Worm (Caenorhabditis elegans) whole organism, L1 larva: Measurements from ENCODE around the gene str-160.
"Not testable (repeated sequence)": the region's sequence is repeated elsewhere in the genome, so short reads cannot be mapped to it uniquely, and the experiment has no call there.

ENCODE experiments used
- alr-1 ChIP-seq: fragments of 200-800 bp; sonication (Bioruptor generic); optimal IDR thresholded peaks from 2 replicates; lab custom pipeline; 2018; ENCODE audit warnings: borderline replicate concordance, mild to moderate bottlenecking, missing genetic modification characterization, missing compliant biosample characterization
- aly-2 ChIP-seq: fragments of 150-350 bp; optimal IDR thresholded peaks from 2 replicates; lab custom pipeline; 2014; ENCODE audit warnings: missing biosample characterization, missing genetic modification characterization
- ceh-63 ChIP-seq: fragments of 200-800 bp; sonication (Bioruptor generic); optimal IDR thresholded peaks from 2 replicates; lab custom pipeline; 2018; ENCODE audit warnings: mild to moderate bottlenecking, missing genetic modification characterization, missing compliant biosample characterization
- efl-1 ChIP-seq, 4 experiments: fragments of 150-350 bp; optimal IDR thresholded peaks in 3 of 4; peaks in 1 of 4; 1 replicate in 1 of 4; 2 replicates in 3 of 4; lab custom pipeline; 2014; ENCODE audit warnings: missing biosample characterization in 2 of 4, missing genetic modification characterization in 2 of 4, missing genetic modification reagents in 2 of 4
- efl-3 ChIP-seq: fragments of 200-800 bp; sonication (Bioruptor generic); optimal IDR thresholded peaks from 2 replicates; lab custom pipeline; 2018; ENCODE audit warnings: mild to moderate bottlenecking, missing genetic modification characterization, missing compliant biosample characterization
- egl-27 ChIP-seq, 2 experiments: fragments of 150-350 bp in 1 of 2; sonication (generic microtip); optimal IDR thresholded peaks; 3 replicates each; lab custom pipeline; 2017 to 2018; ENCODE audit warnings: missing biosample characterization in 2 of 2, missing genetic modification characterization in 2 of 2, missing genetic modification reagents in 2 of 2
- elt-3 ChIP-seq, 6 experiments: fragments of 150-350 bp in 1 of 6; sonication (generic microtip); optimal IDR thresholded peaks; 2 replicates each; lab custom pipeline; 2017 to 2018; ENCODE audit warnings: missing biosample characterization in 6 of 6, missing genetic modification characterization in 6 of 6, inconsistent platforms in 1 of 6
- fkh-4 ChIP-seq: sonication (generic microtip); optimal IDR thresholded peaks from 2 replicates; lab custom pipeline; 2016; ENCODE audit warnings: missing compliant biosample characterization, missing genetic modification characterization, borderline replicate concordance
- fkh-8 ChIP-seq: sonication (generic microtip); optimal IDR thresholded peaks from 2 replicates; lab custom pipeline; 2016; ENCODE audit warnings: mild to moderate bottlenecking, missing genetic modification characterization, missing compliant biosample characterization
- grh-1 ChIP-seq: fragments of 200-800 bp; sonication (Bioruptor generic); IDR thresholded peaks from 2 replicates; pipeline ENCODE4 v1.3.6; 2022; ENCODE audit warnings: missing genetic modification reagents, missing genetic modification characterization, missing compliant biosample characterization
- hlh-17 ChIP-seq: fragments of 200-800 bp; sonication (Bioruptor generic); optimal IDR thresholded peaks from 2 replicates; lab custom pipeline; 2018; ENCODE audit warnings: missing genetic modification characterization, mild to moderate bottlenecking, missing compliant biosample characterization, moderate library complexity, borderline replicate concordance
- irx-1 ChIP-seq: sonication (generic microtip); optimal IDR thresholded peaks from 2 replicates; lab custom pipeline; 2016; ENCODE audit warnings: missing genetic modification characterization, missing compliant biosample characterization
- lin-13 ChIP-seq: fragments of 150-350 bp; optimal IDR thresholded peaks from 2 replicates; lab custom pipeline; 2014; ENCODE audit warnings: missing biosample characterization, missing genetic modification reagents, missing genetic modification characterization
- lin-39 ChIP-seq: fragments of 150-350 bp; optimal IDR thresholded peaks from 2 replicates; lab custom pipeline; 2014; ENCODE audit warnings: missing biosample characterization, missing genetic modification reagents, missing genetic modification characterization
- lsy-2 ChIP-seq, 2 experiments: fragments of 150-350 bp; optimal IDR thresholded peaks; 2 replicates each; lab custom pipeline; 2014; ENCODE audit warnings: missing biosample characterization in 2 of 2, missing genetic modification characterization in 2 of 2
- mab-9 ChIP-seq: fragments of 200-800 bp; sonication (Bioruptor generic); IDR thresholded peaks from 2 replicates; pipeline ENCODE4 v1.3.6; 2022; ENCODE audit warnings: missing genetic modification reagents, missing genetic modification characterization, missing compliant biosample characterization
- mef-2 ChIP-seq: fragments of 150-350 bp; optimal IDR thresholded peaks from 2 replicates; lab custom pipeline; 2014; ENCODE audit warnings: missing biosample characterization, missing genetic modification characterization
- mep-1 ChIP-seq: fragments of 150-350 bp; optimal IDR thresholded peaks from 2 replicates; lab custom pipeline; 2014; ENCODE audit warnings: missing biosample characterization, missing genetic modification characterization
- nhr-237 ChIP-seq: fragments of 150-350 bp; optimal IDR thresholded peaks from 2 replicates; lab custom pipeline; 2014; ENCODE audit warnings: missing biosample characterization, missing genetic modification characterization
- nhr-28 ChIP-seq: fragments of 150-350 bp; optimal IDR thresholded peaks from 2 replicates; lab custom pipeline; 2014; ENCODE audit warnings: missing biosample characterization, missing genetic modification characterization
- nhr-84 ChIP-seq: sonication (generic microtip); optimal IDR thresholded peaks from 2 replicates; lab custom pipeline; 2017; ENCODE audit warnings: missing biosample characterization, missing genetic modification characterization
- nhr-85 ChIP-seq: sonication (generic microtip); peaks from one replicate; lab custom pipeline; 2016; ENCODE audit warnings: missing genetic modification characterization, inconsistent platforms, missing compliant biosample characterization
- pag-3 ChIP-seq: sonication (generic microtip); optimal IDR thresholded peaks from 2 replicates; lab custom pipeline; 2017; ENCODE audit warnings: missing genetic modification characterization, mild to moderate bottlenecking, missing compliant biosample characterization, antibody characterized with exemption, borderline replicate concordance; ENCODE audit not compliant: insufficient read depth
- pax-3 ChIP-seq: fragments of 200-800 bp; sonication (Bioruptor generic); optimal IDR thresholded peaks from 2 replicates; lab custom pipeline; 2018; ENCODE audit warnings: mild to moderate bottlenecking, missing genetic modification characterization, moderate library complexity, missing compliant biosample characterization
- sptf-1 ChIP-seq: fragments of 150-350 bp; optimal IDR thresholded peaks from 2 replicates; lab custom pipeline; 2014; ENCODE audit warnings: missing biosample characterization, missing genetic modification characterization
- tbx-2 ChIP-seq: sonication (generic microtip); optimal IDR thresholded peaks from 2 replicates; lab custom pipeline; 2016; ENCODE audit warnings: missing genetic modification characterization, missing compliant biosample characterization
- unc-130 ChIP-seq: fragments of 150-350 bp; optimal IDR thresholded peaks from 2 replicates; lab custom pipeline; 2017; ENCODE audit warnings: missing biosample characterization, missing genetic modification characterization, inconsistent platforms
- unc-30 ChIP-seq: sonication (generic microtip); optimal IDR thresholded peaks from 2 replicates; lab custom pipeline; 2017; ENCODE audit warnings: missing biosample characterization, missing genetic modification characterization
- unc-86 ChIP-seq: sonication (generic microtip); optimal IDR thresholded peaks from 2 replicates; lab custom pipeline; 2016; ENCODE audit warnings: missing genetic modification characterization, missing compliant biosample characterization
- vab-15 ChIP-seq: sonication (generic microtip); optimal IDR thresholded peaks from 2 replicates; lab custom pipeline; 2017; ENCODE audit warnings: missing genotype, mild to moderate bottlenecking, missing genetic modification characterization, missing compliant biosample characterization
- zip-4 ChIP-seq: fragments of 200-800 bp; sonication (Bioruptor generic); optimal IDR thresholded peaks from 2 replicates; lab custom pipeline; 2018; ENCODE audit warnings: mild to moderate bottlenecking, missing genetic modification characterization, moderate library complexity, missing compliant biosample characterization
- ztf-4 ChIP-seq: fragments of 150-350 bp; optimal IDR thresholded peaks from 2 replicates; lab custom pipeline; 2014; ENCODE audit warnings: missing biosample characterization, missing genetic modification characterization

Gene str-160

DNA sequence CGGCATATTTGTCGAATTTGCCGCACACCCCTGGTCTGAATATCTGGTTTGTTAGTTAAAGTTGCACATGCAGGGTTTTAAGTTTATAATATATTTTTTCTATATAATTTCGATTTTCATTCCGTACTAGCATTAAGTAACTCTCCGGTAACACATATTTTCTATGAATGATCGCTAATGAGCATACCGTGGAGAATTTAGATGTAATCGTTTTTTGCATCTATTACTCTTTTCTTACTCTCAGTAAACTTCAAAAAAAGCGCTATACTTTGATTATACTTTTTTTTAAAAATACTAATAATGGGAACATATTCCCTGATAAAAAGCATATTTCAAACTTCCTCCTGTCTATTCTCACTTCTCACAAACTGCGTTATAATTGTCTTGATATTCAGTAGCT, at the start of gene str-160:
Gene str-160 (plus strand): TSS at position 301 of the 400 bp plus-strand sequence.
- TF ChIP-seq nhr-28 (tag; lab: Kevin White, UChicago) = no peak
- TF ChIP-seq nhr-84 (tag; lab: Kevin White, UChicago) = no peak
- TF ChIP-seq nhr-85 = no peak
- TF ChIP-seq fkh-8 = no peak
- TF ChIP-seq mab-9 = no peak
- TF ChIP-seq sptf-1 (tag; lab: Kevin White, UChicago) = no peak
- TF ChIP-seq fkh-4 (tag; lab: Kevin White, UChicago) = no peak
- no peak for TF ChIP-seq unc-86
- TF ChIP-seq irx-1 (tag; lab: Kevin White, UChicago) = no peak
- TF ChIP-seq, all 84 proteins: peak for 0

DNA sequence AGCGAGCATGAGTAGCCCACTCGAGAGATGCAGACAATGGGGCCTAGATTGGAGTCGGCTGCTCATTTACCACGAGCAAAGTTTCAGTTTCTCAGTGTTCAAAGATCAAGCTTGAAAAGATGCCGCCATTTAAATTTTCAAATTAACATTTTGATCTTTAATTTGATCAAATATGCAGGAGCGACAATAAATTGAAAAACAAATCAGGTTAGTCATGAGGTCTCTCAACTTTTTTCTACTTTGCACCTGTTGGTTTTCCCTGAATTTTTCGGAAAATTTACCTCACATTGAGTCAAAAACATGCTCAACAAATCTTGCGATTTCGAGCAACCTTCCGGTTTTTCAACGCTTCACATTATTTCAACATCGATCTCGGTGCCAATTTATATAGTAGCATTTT, 49.3 kb upstream of the str-160 start, which contains the start of gene srh-5:
Gene srh-5 (plus strand): TSS at position 301 of the 400 bp plus-strand sequence.
- TF ChIP-seq ztf-4 (tag; lab: Kevin White, UChicago) = no peak
- TF ChIP-seq efl-1 (optimal IDR thresholded peaks at IDR 0.05; lab: Kevin White, UChicago) = no peak
- no peak for TF ChIP-seq efl-1 (GFP tag; optimal IDR thresholded peaks at IDR 0.05 in 1 of 2; lab: Kevin White, UChicago)
- TF ChIP-seq grh-1 (GFP tag; lab: Robert Waterston, UW) = no peak

DNA sequence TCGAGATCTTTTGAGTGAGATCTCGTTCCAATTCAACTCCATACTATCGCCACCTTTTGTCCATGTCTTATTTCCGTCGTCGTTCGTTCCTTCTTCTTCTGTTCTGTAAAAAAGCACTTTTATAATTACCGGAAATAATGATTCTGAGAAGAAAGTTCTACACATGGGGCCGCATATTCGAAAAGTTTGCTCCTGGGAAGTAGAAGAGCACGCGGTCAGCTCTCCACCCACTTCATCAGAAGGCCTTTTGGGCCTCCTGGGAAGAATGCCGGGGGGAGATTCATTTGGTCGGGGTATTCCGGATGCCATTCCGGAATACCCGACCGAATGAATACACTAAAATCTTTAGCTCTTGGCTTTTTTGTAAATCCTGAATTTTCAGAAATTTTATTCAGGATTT, 42.2 kb upstream of the str-160 start, which contains the start of gene Y46H3C.5:
Gene Y46H3C.5 (minus strand): TSS at position 2 of the 400 bp plus-strand sequence.
- TF ChIP-seq egl-27 (tag; optimal IDR thresholded peaks at IDR 0.05; lab: Kevin White, UChicago); aly-2 (tag; lab: Kevin White, UChicago); zip-4 (GFP tag; lab: Kevin White, UChicago): not testable (repeated sequence)

DNA sequence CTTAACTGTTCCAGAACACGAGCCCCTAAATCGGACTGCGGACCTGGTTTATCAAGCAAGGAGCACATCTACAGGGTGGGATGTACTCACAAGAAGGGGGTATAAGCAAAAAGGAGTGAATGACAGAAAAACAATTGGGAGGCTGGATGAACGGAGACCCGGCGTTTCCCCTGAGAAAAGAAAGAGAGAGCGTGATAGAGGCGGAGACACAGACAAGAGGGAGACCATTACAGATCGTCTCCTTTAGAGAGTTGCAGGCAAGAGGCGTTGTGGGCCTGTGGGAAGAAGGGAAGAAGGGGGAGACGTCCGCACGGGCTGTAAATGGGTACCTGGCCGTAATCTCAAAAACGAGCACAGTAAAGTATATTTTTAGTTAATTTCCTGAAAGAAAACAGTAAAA, 40.8 kb upstream of the str-160 start, which contains the start of gene Y46H3C.7:
Gene Y46H3C.7 (minus strand): TSS at position 147 of the 400 bp plus-strand sequence.
- not testable (repeated sequence) for TF ChIP-seq tbx-2 (tag; lab: Kevin White, UChicago); alr-1; mef-2 (tag; lab: Kevin White, UChicago)

DNA sequence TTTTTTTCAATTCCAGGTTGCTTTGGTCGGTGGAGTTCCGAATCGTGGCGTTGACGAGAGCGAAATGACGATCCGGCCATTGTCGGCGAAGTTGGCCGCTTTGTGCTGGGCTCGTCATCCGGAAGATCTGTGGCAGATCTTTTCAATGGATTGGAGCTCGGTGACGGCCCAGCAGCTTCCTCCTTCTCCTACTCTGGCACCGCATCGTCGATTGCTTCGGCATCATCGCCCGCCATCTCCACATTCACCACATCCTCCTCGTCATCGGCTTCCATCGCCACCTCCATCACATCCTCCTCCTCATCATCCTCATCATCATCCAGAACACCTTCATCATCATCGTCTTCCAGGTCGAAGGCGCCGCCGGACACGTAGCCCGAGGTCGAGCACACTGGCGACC, 36.3 kb upstream of the str-160 start:
- TF ChIP-seq unc-130 (tag; lab: Kevin White, UChicago) (no peak), nhr-84 (tag; lab: Kevin White, UChicago) (no peak), ceh-63 (no peak), lsy-2 (tag; optimal IDR thresholded peaks at IDR 0.05; lab: Kevin White, UChicago) (no peak), vab-15 (tag; lab: Kevin White, UChicago) (no peak), lin-39 (tag; lab: Kevin White, UChicago) (no peak), elt-3 (tag; optimal IDR thresholded peaks at IDR 0.05; lab: Kevin White, UChicago) (no peak), efl-3 (GFP tag; lab: Kevin White, UChicago) (no peak), unc-30 (tag; lab: Kevin White, UChicago) (no peak), pax-3 (no peak), nhr-237 (tag; lab: Kevin White, UChicago) (no peak), zip-4 (GFP tag; lab: Kevin White, UChicago) (no peak), mab-9 (no peak), pag-3 (tag; lab: Kevin White, UChicago) (no peak), hlh-17 (no peak), lin-13 (GFP tag; lab: Kevin White, UChicago) (no peak), mep-1 (no peak)
